Worm (Caenorhabditis elegans) whole organism, early embryonic: ENCODE measurements around the gene Y73C8C.10.

Experiments used
- ama-1 ChIP-seq: fragments of 150-350 bp; optimal IDR thresholded peaks from 2 replicates; lab custom pipeline; 2014
- sea-1 ChIP-seq: fragments of 200-800 bp; sonication (Bioruptor generic); conservative IDR thresholded peaks from 2 replicates; pipeline ENCODE4 v1.3.6; 2022; ENCODE audit warnings: missing genetic modification characterization, missing compliant biosample characterization

- TF ChIP-seq ama-1 (lab: Kevin White, UChicago) (no peak), sea-1 (GFP tag; lab: Robert Waterston, UW) (no peak)
Measured at ce11 chrV:3155072-3155471, 27.5 kb upstream of the Y73C8C.10 start, which contains the start of gene srab-7.
